Fruit fly (Drosophila melanogaster): ENCODE results near the gene COX8.

COX8 gene

dm6 chr3L:21496865-21497634 lies 42.2 kb downstream of the COX8 start, which contains the start of gene Hr78 (continued):
- TF ChIP-seq CG32767 (GFP tag; IDR thresholded peaks at IDR 0.05) (peak; percentile 69), CG18476 (GFP tag; optimal IDR thresholded peaks at IDR 0.05) (peak; percentile 57), nerfin-2 (GFP tag; IDR thresholded peaks at IDR 0.05; ENCODE audit: partially characterized antibody) (no peak), dmrt11E (tag; optimal IDR thresholded peaks at IDR 0.05) (peak; percentile 73), onecut (GFP tag; IDR thresholded peaks at IDR 0.05) (peak; percentile 51; the same call in 1 of the 2 replicates), CG33213 (GFP tag; optimal IDR thresholded peaks at IDR 0.05) (peak; percentile 35), CG2129 (GFP tag; IDR thresholded peaks at IDR 0.05; ENCODE audit: partially characterized antibody) (no peak), Max (GFP tag; optimal IDR thresholded peaks at IDR 0.05) (peak; percentile 10), HLHmδ (GFP tag; optimal IDR thresholded peaks at IDR 0.05) (no peak), CG3163 (GFP tag; optimal IDR thresholded peaks at IDR 0.05) (no peak), CG15479 (GFP tag; optimal IDR thresholded peaks at IDR 0.05) (peak; percentile 32), CG10209 (GFP tag; optimal IDR thresholded peaks at IDR 0.05) (peak; percentile 88), Bdp1 (GFP tag; optimal IDR thresholded peaks at IDR 0.05) (no peak), Oli (tag; optimal IDR thresholded peaks at IDR 0.05) (peak; percentile 87), so (GFP tag; IDR thresholded peaks at IDR 0.05) (0 out of 3 replicates have a peak, but pooled peaks have one; percentile 54), luna (GFP tag; optimal IDR thresholded peaks at IDR 0.05) (no peak), CG18619 (GFP tag; optimal IDR thresholded peaks at IDR 0.05) (peak; percentile 74), br (optimal IDR thresholded peaks at IDR 0.05) (no peak), sna (GFP tag; IDR thresholded peaks at IDR 0.05; ENCODE audit: partially characterized antibody) (peak; percentile 29; the same call in 1 of the 2 replicates), Poxn (GFP tag; IDR thresholded peaks at IDR 0.05) (no peak), hth (optimal IDR thresholded peaks at IDR 0.05) (no peak), Myb (GFP tag; optimal IDR thresholded peaks at IDR 0.05) (peak; percentile 9), ato (GFP tag; IDR thresholded peaks at IDR 0.05; ENCODE audit: partially characterized antibody) (no peak), CG12155 (GFP tag; optimal IDR thresholded peaks at IDR 0.05) (peak; percentile 58), row (GFP tag; IDR thresholded peaks at IDR 0.05) (peak; percentile 61), Fer1 (GFP tag; optimal IDR thresholded peaks at IDR 0.05) (peak; percentile 90), CG6765 (GFP tag; optimal IDR thresholded peaks at IDR 0.05) (peak; percentile 90), btn (GFP tag; optimal IDR thresholded peaks at IDR 0.05) (no peak), gcm (GFP tag; optimal IDR thresholded peaks at IDR 0.05) (peak; percentile 88), Sry-δ (GFP tag; optimal IDR thresholded peaks at IDR 0.05) (no peak), Ssrp (tag; optimal IDR thresholded peaks at IDR 0.05) (peak; percentile 78), peb (GFP tag; IDR thresholded peaks at IDR 0.05) (0 out of 2 replicates have a peak, but pooled peaks have one; percentile 4), tna (GFP tag; IDR thresholded peaks at IDR 0.05; ENCODE audit: partially characterized antibody) (no peak), sd (tag; optimal IDR thresholded peaks at IDR 0.05) (peak; percentile 83), tio (GFP tag; optimal IDR thresholded peaks at IDR 0.05) (peak; percentile 71), CG9932 (GFP tag; IDR thresholded peaks at IDR 0.05) (peak; percentile 49), CG1647 (GFP tag; optimal IDR thresholded peaks at IDR 0.05) (no peak), chinmo (GFP tag; IDR thresholded peaks at IDR 0.05; ENCODE audit: partially characterized antibody) (no peak), CG2889 (GFP tag; IDR thresholded peaks at IDR 0.05) (0 out of 3 replicates have a peak, but pooled peaks have one; percentile 22), E2f1 (GFP tag; IDR thresholded peaks at IDR 0.05) (no peak; the same call in none of the 2 replicates), fru (optimal IDR thresholded peaks at IDR 0.05) (no peak), wdn (GFP tag; IDR thresholded peaks at IDR 0.05) (no peak), CG2678 (tag; optimal IDR thresholded peaks at IDR 0.05) (peak; percentile 94), CG3281 (GFP tag; optimal IDR thresholded peaks at IDR 0.05) (peak; percentile 89), ttk (GFP tag; IDR thresholded peaks at IDR 0.05) (no peak; the same call in 1 of the 2 replicates), kah (GFP tag; optimal IDR thresholded peaks at IDR 0.05) (peak; percentile 97), cato (GFP tag; optimal IDR thresholded peaks at IDR 0.05; ENCODE audit: borderline replicate concordance) (peak; percentile 17), Bteb2 (GFP tag; optimal IDR thresholded peaks at IDR 0.05) (no peak), tup (GFP tag; optimal IDR thresholded peaks at IDR 0.05) (no peak)

Data from whole organism, embryonic.